Worm (Caenorhabditis elegans) whole organism, early embryonic: ENCODE results near the gene ccd-5.

Experiments
- B0310.2 ChIP-seq: sonication (generic microtip); optimal IDR thresholded peaks from 2 replicates; lab custom pipeline; 2016; ENCODE audit warnings: mild to moderate bottlenecking, missing genetic modification characterization, missing compliant biosample characterization
- ama-1 ChIP-seq: fragments of 150-350 bp; optimal IDR thresholded peaks from 2 replicates; lab custom pipeline; 2014
- ceh-36 ChIP-seq: sonication (generic microtip); optimal IDR thresholded peaks from 2 replicates; lab custom pipeline; 2016; ENCODE audit warnings: missing genetic modification characterization, inconsistent platforms, missing compliant biosample characterization
- flt-1 ChIP-seq: fragments of 200-800 bp; sonication (Bioruptor generic); IDR thresholded peaks from 2 replicates; pipeline ENCODE4 v1.3.6; 2022; ENCODE audit warnings: missing genetic modification characterization, missing compliant biosample characterization
- hmbx-1 ChIP-seq: sonication (generic microtip); optimal IDR thresholded peaks from 2 replicates; lab custom pipeline; 2016; ENCODE audit warnings: mild to moderate bottlenecking, missing genetic modification characterization, missing compliant biosample characterization
- hmg-4 ChIP-seq: fragments of 200-800 bp; sonication (Bioruptor generic); optimal IDR thresholded peaks from 2 replicates; lab custom pipeline; 2018; ENCODE audit warnings: mild to moderate bottlenecking, missing genetic modification characterization, missing compliant biosample characterization
- hnd-1 ChIP-seq: sonication (generic microtip); optimal IDR thresholded peaks from 2 replicates; lab custom pipeline; 2016; ENCODE audit warnings: missing genetic modification characterization, missing compliant biosample characterization
- pes-1 ChIP-seq: fragments of 200-800 bp; sonication (Bioruptor generic); IDR thresholded peaks from 2 replicates; pipeline ENCODE4 v1.3.6; 2022; ENCODE audit warnings: missing genetic modification reagents, missing genetic modification characterization, missing compliant biosample characterization
- scrt-1 ChIP-seq: fragments of 200-800 bp; sonication (Bioruptor generic); IDR thresholded peaks from 2 replicates; pipeline ENCODE4 v1.3.6; 2022; ENCODE audit warnings: missing genetic modification characterization, missing compliant biosample characterization
- tbx-11 ChIP-seq: fragments of 200-800 bp; sonication (Bioruptor generic); IDR thresholded peaks from 2 replicates; pipeline ENCODE4 v1.3.6; 2022; ENCODE audit warnings: missing genetic modification characterization, missing compliant biosample characterization
- tbx-37 ChIP-seq: fragments of 200-800 bp; sonication (Bioruptor generic); conservative IDR thresholded peaks from 2 replicates; pipeline ENCODE4 v1.3.6; 2022; ENCODE audit warnings: missing genetic modification reagents, missing genetic modification characterization, missing compliant biosample characterization
- tra-4 ChIP-seq: sonication (generic microtip); optimal IDR thresholded peaks from 2 replicates; lab custom pipeline; 2017; ENCODE audit warnings: missing genetic modification characterization, missing compliant biosample characterization

- TF ChIP-seq pes-1 (GFP tag; lab: Robert Waterston, UW) (no peak), ama-1 (no peak), hmg-4 (no peak), hnd-1 (no peak), flt-1 (no peak), B0310.2 (tag; lab: Kevin White, UChicago) (no peak), tbx-37 (GFP tag; lab: Robert Waterston, UW) (no peak), ceh-36 (tag; lab: Kevin White, UChicago) (no peak), scrt-1 (GFP tag; lab: Robert Waterston, UW) (no peak), tra-4 (tag; lab: Kevin White, UChicago) (no peak), hmbx-1 (tag; lab: Kevin White, UChicago) (no peak), tbx-11 (GFP tag; lab: Robert Waterston, UW) (no peak)
Measured at ce11 chrX:2516949-2517696, 55.3 kb downstream of the ccd-5 start.
